Fruit fly (Drosophila melanogaster) whole organism, pupa: ENCODE results near the gene CG14835.

ENCODE experiments used
- CG10348 ChIP-seq: fragments of 200-800 bp; sonication (Bioruptor generic); IDR thresholded peaks from 2 replicates; pipeline ENCODE4 v1.3.6; 2022; ENCODE audit warnings: missing biosample characterization, missing genetic modification characterization
- CG15710 ChIP-seq: fragments of 200-800 bp; sonication (Bioruptor generic); optimal IDR thresholded peaks from 2 replicates; lab custom pipeline; 2018; ENCODE audit warnings: missing biosample characterization, mild to moderate bottlenecking, missing genetic modification characterization, moderate library complexity
- CG17806 ChIP-seq: fragments of 200-800 bp; sonication (Bioruptor generic); optimal IDR thresholded peaks from 2 replicates; lab custom pipeline; 2018; ENCODE audit warnings: missing biosample characterization, mild to moderate bottlenecking, missing genetic modification characterization, moderate library complexity
- CG32121 ChIP-seq: fragments of 200-800 bp; sonication (Bioruptor generic); IDR thresholded peaks from 2 replicates; pipeline ENCODE4 v1.3.6; 2022; ENCODE audit warnings: missing biosample characterization, missing genetic modification characterization
- CG34367 ChIP-seq: fragments of 200-800 bp; sonication (Bioruptor generic); optimal IDR thresholded peaks from 2 replicates; lab custom pipeline; 2018; ENCODE audit warnings: missing biosample characterization, mild to moderate bottlenecking, missing genetic modification characterization
- CG8159 ChIP-seq: fragments of 200-800 bp; sonication (Bioruptor generic); optimal IDR thresholded peaks from 3 replicates; lab custom pipeline; 2018; ENCODE audit warnings: missing biosample characterization, mild to moderate bottlenecking, missing genetic modification characterization, moderate library complexity
- CG9948 ChIP-seq: fragments of 200-800 bp; sonication (Bioruptor generic); optimal IDR thresholded peaks from 2 replicates; lab custom pipeline; 2018; ENCODE audit warnings: missing biosample characterization, mild to moderate bottlenecking, missing genetic modification characterization, moderate library complexity
- D1 ChIP-seq: fragments of 200-800 bp; sonication (Bioruptor generic); optimal IDR thresholded peaks from 2 replicates; lab custom pipeline; 2018; ENCODE audit warnings: missing biosample characterization, mild to moderate bottlenecking, missing genetic modification characterization, moderate library complexity
- EcR ChIP-seq: fragments of 200-800 bp; sonication (Bioruptor generic); optimal IDR thresholded peaks from 3 replicates; lab custom pipeline; 2019; ENCODE audit warnings: missing biosample characterization, missing genetic modification characterization, mild to moderate bottlenecking, moderate library complexity, missing genetic modification reagents
- Pif1A ChIP-seq: fragments of 200-800 bp; sonication (Bioruptor generic); optimal IDR thresholded peaks from 3 replicates; lab custom pipeline; 2016; ENCODE audit warnings: missing biosample characterization, missing genetic modification characterization
- Snoo ChIP-seq: fragments of 200-800 bp; sonication (Bioruptor generic); optimal IDR thresholded peaks from 3 replicates; lab custom pipeline; 2017; ENCODE audit warnings: missing biosample characterization, mild to moderate bottlenecking, missing genetic modification characterization, inconsistent platforms
- fd96Ca ChIP-seq: fragments of 200-800 bp; sonication (Bioruptor generic); IDR thresholded peaks from 3 replicates; pipeline ENCODE4 v1.3.6; 2022; ENCODE audit warnings: missing biosample characterization, missing genetic modification characterization
- gl ChIP-seq: fragments of 200-800 bp; sonication (Bioruptor generic); optimal IDR thresholded peaks from 2 replicates; lab custom pipeline; 2018; ENCODE audit warnings: missing biosample characterization, mild to moderate bottlenecking, missing genetic modification characterization
- rn ChIP-seq: fragments of 200-800 bp; sonication (Bioruptor generic); IDR thresholded peaks from 2 replicates; pipeline ENCODE4 v1.3.6; 2022; ENCODE audit warnings: missing biosample characterization, missing genetic modification characterization

DNA sequence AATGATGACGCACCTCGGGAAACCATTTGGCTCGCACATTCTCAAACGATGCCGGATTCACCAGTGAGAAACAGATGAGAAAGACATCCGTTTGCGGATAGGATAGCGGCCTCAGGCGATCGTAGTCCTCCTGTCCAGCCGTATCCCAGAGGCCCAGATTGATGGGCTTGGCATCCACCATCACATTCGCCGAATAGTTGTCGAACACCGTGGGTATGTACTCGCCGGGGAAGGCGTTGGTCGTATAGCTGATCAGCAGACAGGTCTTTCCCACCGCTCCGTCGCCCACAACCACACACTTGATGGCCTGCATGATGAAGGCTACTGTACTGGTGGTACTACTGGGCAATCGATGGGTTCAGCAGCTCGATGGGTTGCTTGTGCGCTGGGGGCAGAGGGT lies 3.1 kb downstream of the CG14835 start:
- TF ChIP-seq D1 (tag; lab: Kevin White, UChicago), result no peak
- no peak for TF ChIP-seq CG17806 (tag; lab: Kevin White, UChicago)
- no peak for TF ChIP-seq gl (tag; lab: Kevin White, UChicago)
- TF ChIP-seq CG15710 (tag; lab: Kevin White, UChicago), result no peak
- no peak for TF ChIP-seq CG10348 (GFP tag; lab: Robert Waterston, UW)
- TF ChIP-seq Pif1A (GFP tag; lab: Kevin White, UChicago), result no peak
- no peak for TF ChIP-seq fd96Ca (GFP tag; lab: Robert Waterston, UW)
- TF ChIP-seq EcR (GFP tag; lab: Kevin White, UChicago), result no peak
- no peak for TF ChIP-seq CG34367 (tag; lab: Kevin White, UChicago)
- TF ChIP-seq CG32121 (GFP tag; lab: Robert Waterston, UW), result no peak
- TF ChIP-seq CG9948, result no peak
- no peak for TF ChIP-seq CG8159 (tag; lab: Kevin White, UChicago)
- no peak for TF ChIP-seq Snoo (tag; lab: Kevin White, UChicago)
- TF ChIP-seq rn (GFP tag; lab: Robert Waterston, UW), result no peak
